Worm (Caenorhabditis elegans): Measurements from ENCODE around the gene lge-1.

Gene lge-1

DNA sequence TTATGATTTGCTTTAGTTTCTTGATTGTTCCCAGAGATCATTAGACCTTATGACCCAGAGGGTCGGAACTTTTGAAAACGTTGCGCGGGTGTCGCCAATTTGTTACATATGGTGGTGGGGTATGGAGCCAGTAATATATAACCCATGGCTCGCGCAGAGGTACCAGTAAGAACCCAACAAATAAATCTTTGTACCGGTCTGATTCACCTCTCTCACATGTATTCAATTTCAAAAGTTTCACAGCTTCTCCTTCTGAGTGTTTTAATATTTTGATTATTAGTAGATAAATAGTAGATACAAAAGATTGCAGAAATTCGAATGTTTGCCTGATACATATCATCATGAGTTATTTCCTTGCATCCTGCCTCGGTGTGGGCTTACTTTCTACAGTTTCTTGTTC lies 49.7 kb downstream of the lge-1 start, which contains the start of gene egl-15:
Gene egl-15, plus strand, starts transcription at position 301 of the 400 bp plus-strand sequence.
- no peak for TF ChIP-seq unc-62 (GFP tag; optimal IDR thresholded peaks at IDR 0.05)
- no peak for TF ChIP-seq ztf-11 (tag; optimal IDR thresholded peaks at IDR 0.05)
- TF ChIP-seq lsy-2 (tag; optimal IDR thresholded peaks at IDR 0.05) = no peak
- no peak for TF ChIP-seq blmp-1 (tag; optimal IDR thresholded peaks at IDR 0.05)
- TF ChIP-seq ceh-43 (GFP tag; optimal IDR thresholded peaks at IDR 0.05) = no peak
- no peak for TF ChIP-seq nhr-76 (tag; optimal IDR thresholded peaks at IDR 0.05)
- TF ChIP-seq sptf-1 (tag; optimal IDR thresholded peaks at IDR 0.05) = no peak
- TF ChIP-seq ham-2 (GFP tag; optimal IDR thresholded peaks at IDR 0.05) = no peak
- no peak for TF ChIP-seq hlh-1 (tag; optimal IDR thresholded peaks at IDR 0.05)
- TF ChIP-seq pha-4 (tag; optimal IDR thresholded peaks at IDR 0.05) = no peak
- no peak for TF ChIP-seq cnd-1 (tag; optimal IDR thresholded peaks at IDR 0.05)
- no peak for TF ChIP-seq unc-39 (tag; optimal IDR thresholded peaks at IDR 0.05)
